Fruit fly (Drosophila melanogaster): ENCODE data around the gene CG8003.

CG8003 gene

dm6 chr3L:10630885-10631359 lies 30.4 kb upstream of the CG8003 start, which contains the start of the genes CG42535, CG34001 and hay (continued):
- TF ChIP-seq hkb (optimal IDR thresholded peaks at IDR 0.05): peak; percentile 32
- no peak for TF ChIP-seq hkb (GFP tag; IDR thresholded peaks at IDR 0.05)
- TF ChIP-seq hb (GFP tag; IDR thresholded peaks at IDR 0.05; ENCODE audit: partially characterized antibody): no peak
- TF ChIP-seq H15 (GFP tag; IDR thresholded peaks at IDR 0.05): no peak
- TF ChIP-seq CG6654 (GFP tag; optimal IDR thresholded peaks at IDR 0.05): peak; percentile 98
- no peak for TF ChIP-seq Hey (tag; optimal IDR thresholded peaks at IDR 0.05)
- TF ChIP-seq org-1 (GFP tag; optimal IDR thresholded peaks at IDR 0.05): no peak
- TF ChIP-seq odd (GFP tag; optimal IDR thresholded peaks at IDR 0.05): no peak
- TF ChIP-seq CG17829 (tag; optimal IDR thresholded peaks at IDR 0.05): peak; percentile 36
- TF ChIP-seq peb (GFP tag; IDR thresholded peaks at IDR 0.05): no peak
- TF ChIP-seq Fer1 (GFP tag; optimal IDR thresholded peaks at IDR 0.05): no peak
- TF ChIP-seq zfh2 (GFP tag; optimal IDR thresholded peaks at IDR 0.05): peak; percentile 29
- no peak for TF ChIP-seq chinmo (GFP tag; IDR thresholded peaks at IDR 0.05; ENCODE audit: partially characterized antibody)
- peak; percentile 56 for TF ChIP-seq Sry-δ (GFP tag; optimal IDR thresholded peaks at IDR 0.05)
- TF ChIP-seq CG42726 (GFP tag; IDR thresholded peaks at IDR 0.05; ENCODE audit: partially characterized antibody): no peak
- no peak for TF ChIP-seq dan (GFP tag; IDR thresholded peaks at IDR 0.05)
- TF ChIP-seq sc (optimal IDR thresholded peaks at IDR 0.05): no peak
- TF ChIP-seq sc (GFP tag; optimal IDR thresholded peaks at IDR 0.05): no peak
- TF ChIP-seq CG14965 (GFP tag; optimal IDR thresholded peaks at IDR 0.05; ENCODE audit: borderline replicate concordance): no peak
- TF ChIP-seq nerfin-1 (tag; optimal IDR thresholded peaks at IDR 0.05): no peak
- peak; percentile 26 for TF ChIP-seq Lhr (GFP tag; optimal IDR thresholded peaks at IDR 0.05)
- 0 out of 2 replicates have a peak, but pooled peaks have one; percentile 14 for TF ChIP-seq CG4730 (GFP tag; IDR thresholded peaks at IDR 0.05)

- TF ChIP-seq NC2α (GFP tag; optimal IDR thresholded peaks at IDR 0.05): no peak
- no peak for TF ChIP-seq CG16813 (GFP tag; IDR thresholded peaks at IDR 0.05; ENCODE audit: partially characterized antibody)
- peak; percentile 58 for TF ChIP-seq fu2 (GFP tag; optimal IDR thresholded peaks at IDR 0.05)
- peak; percentile 92 for TF ChIP-seq Drgx (GFP tag; IDR thresholded peaks at IDR 0.05)
- TF ChIP-seq her (GFP tag; optimal IDR thresholded peaks at IDR 0.05): peak; percentile 3
- TF ChIP-seq D19B (GFP tag; optimal IDR thresholded peaks at IDR 0.05): peak; percentile 78
- TF ChIP-seq CG2120 (GFP tag; optimal IDR thresholded peaks at IDR 0.05): peak; percentile 90
- no peak for TF ChIP-seq Dfd (GFP tag; optimal IDR thresholded peaks at IDR 0.05)
- TF ChIP-seq CG11085 (GFP tag; IDR thresholded peaks at IDR 0.05): peak; percentile 94
- TF ChIP-seq Fer1 (GFP tag; optimal IDR thresholded peaks at IDR 0.05): peak; percentile 95
- peak; percentile 79 for TF ChIP-seq org-1 (GFP tag; optimal IDR thresholded peaks at IDR 0.05)
- TF ChIP-seq dmrt99B (tag; optimal IDR thresholded peaks at IDR 0.05): peak; percentile 96
- TF ChIP-seq H2.0 (GFP tag; IDR thresholded peaks at IDR 0.05): peak; percentile 94
- no peak for TF ChIP-seq D (optimal IDR thresholded peaks at IDR 0.05)
- peak; percentile 93 for TF ChIP-seq D (GFP tag; optimal IDR thresholded peaks at IDR 0.05)
- peak; percentile 87 for TF ChIP-seq CG6175 (GFP tag; IDR thresholded peaks at IDR 0.05)
- TF ChIP-seq CG14860 (GFP tag; IDR thresholded peaks at IDR 0.05; ENCODE audit: partially characterized antibody): no peak
- peak; percentile 8 for TF ChIP-seq wek (GFP tag; optimal IDR thresholded peaks at IDR 0.05)
- peak; percentile 97 for TF ChIP-seq tgo (GFP tag; IDR thresholded peaks at IDR 0.05)
- TF ChIP-seq fd3F (GFP tag; optimal IDR thresholded peaks at IDR 0.05): peak; percentile 96
- TF ChIP-seq sr (GFP tag; IDR thresholded peaks at IDR 0.05): peak; percentile 68; the same call in 1 of the 3 replicates
- TF ChIP-seq CG4424 (GFP tag; optimal IDR thresholded peaks at IDR 0.05): peak; percentile 92
- peak; percentile 89 for TF ChIP-seq CG6683 (GFP tag; optimal IDR thresholded peaks at IDR 0.05)
- peak; percentile 92 for TF ChIP-seq ssp (GFP tag; IDR thresholded peaks at IDR 0.05)
- peak; percentile 75; the same call in 1 of the 2 replicates for TF ChIP-seq ham (GFP tag; IDR thresholded peaks at IDR 0.05)
- TF ChIP-seq onecut (GFP tag; IDR thresholded peaks at IDR 0.05): peak; percentile 80
- TF ChIP-seq NC2β (GFP tag; optimal IDR thresholded peaks at IDR 0.05): peak; percentile 35
- no peak for TF ChIP-seq cad (GFP tag; optimal IDR thresholded peaks at IDR 0.05)
- TF ChIP-seq CG6854 (GFP tag; optimal IDR thresholded peaks at IDR 0.05): peak; percentile 82
- peak; percentile 96 for TF ChIP-seq CG4328 (GFP tag; optimal IDR thresholded peaks at IDR 0.05)
- TF ChIP-seq Hr78 (GFP tag; optimal IDR thresholded peaks at IDR 0.05): no peak
Measured at dm6 chr3L:10637819-10638218, 23.5 kb upstream of the CG8003 start, which contains the start of gene Cnep1r2. TSS of gene Cnep1r2 (plus strand) at chr3L:10638146.

Data from whole organism, embryonic.